Fruit fly (Drosophila melanogaster) whole organism, wandering third instar larva: ENCODE data around the gene Arf1.

ENCODE experiments used
- Abd-B ChIP-seq: fragments of >200 bp; optimal IDR thresholded peaks from 2 replicates; lab custom pipeline; 2017; ENCODE audit warnings: missing biosample characterization, missing genetic modification characterization
- CG32264 ChIP-seq: fragments of 200-800 bp; sonication (Bioruptor generic); optimal IDR thresholded peaks from 2 replicates; lab custom pipeline; 2016; ENCODE audit warnings: missing biosample characterization, missing genetic modification characterization
- CG9705 ChIP-seq: fragments of 200-800 bp; sonication (Bioruptor generic); optimal IDR thresholded peaks from 2 replicates; lab custom pipeline; 2018; ENCODE audit warnings: missing biosample characterization, mild to moderate bottlenecking, missing genetic modification characterization
- Dfd ChIP-seq: fragments of >200 bp; optimal IDR thresholded peaks from 2 replicates; lab custom pipeline; 2017; ENCODE audit warnings: missing biosample characterization, missing genetic modification characterization
- GATAd ChIP-seq: sonication (Bioruptor generic); optimal IDR thresholded peaks from 2 replicates; lab custom pipeline; 2016; ENCODE audit warnings: missing biosample characterization, missing genetic modification characterization
- Hnf4 ChIP-seq: fragments of 200-800 bp; sonication (Bioruptor generic); optimal IDR thresholded peaks from 2 replicates; lab custom pipeline; 2016; ENCODE audit warnings: missing biosample characterization, mild to moderate bottlenecking, missing genetic modification characterization
- Hr78 ChIP-seq: fragments of >200 bp; optimal IDR thresholded peaks from 2 replicates; lab custom pipeline; 2017; ENCODE audit warnings: missing biosample characterization, missing genetic modification characterization
- Hr83 ChIP-seq: fragments of 200-300 bp; sonication (Bioruptor generic); optimal IDR thresholded peaks from 2 replicates; lab custom pipeline; 2016; ENCODE audit warnings: missing biosample characterization, mild to moderate bottlenecking, missing genetic modification characterization, moderate library complexity; ENCODE audit not compliant: poor library complexity, severe bottlenecking
- Jra ChIP-seq: sonication (Bioruptor generic); optimal IDR thresholded peaks from 2 replicates; lab custom pipeline; 2016; ENCODE audit warnings: missing biosample characterization, missing genetic modification characterization
- Mio ChIP-seq: sonication (Bioruptor generic); optimal IDR thresholded peaks from 2 replicates; lab custom pipeline; 2016; ENCODE audit warnings: missing biosample characterization, missing genetic modification characterization
- Myc ChIP-seq: fragments of >200 bp; optimal IDR thresholded peaks from 2 replicates; lab custom pipeline; 2017
- N ChIP-seq: fragments of >200 bp; optimal IDR thresholded peaks from 2 replicates; lab custom pipeline; 2018; ENCODE audit warnings: missing biosample characterization, missing external identifiers, missing genetic modification characterization
- Rel ChIP-seq, 2 experiments: fragments of 200-800 bp; sonication (Bioruptor generic) in 1 of 2; optimal IDR thresholded peaks; 2 replicates in 1 of 2; 3 replicates in 1 of 2; lab custom pipeline; 2016 to 2019; ENCODE audit warnings: mild to moderate bottlenecking in 2 of 2, missing biosample characterization in 2 of 2, missing genetic modification characterization in 2 of 2, moderate library complexity in 1 of 2
- Sp1 ChIP-seq: fragments of 200-800 bp; sonication (Bioruptor generic); optimal IDR thresholded peaks from 3 replicates; lab custom pipeline; 2019; ENCODE audit warnings: missing biosample characterization, mild to moderate bottlenecking, missing genetic modification characterization, moderate library complexity
- Vsx2 ChIP-seq: fragments of 200-300, 225-300 bp; sonication (Bioruptor generic); optimal IDR thresholded peaks from 2 replicates; lab custom pipeline; 2018; ENCODE audit warnings: missing biosample characterization, missing genetic modification characterization; ENCODE audit not compliant: partially characterized antibody
- br ChIP-seq: fragments of 200-800 bp; sonication (Bioruptor generic); optimal IDR thresholded peaks from 2 replicates; lab custom pipeline; 2016; ENCODE audit warnings: missing biosample characterization, missing genetic modification characterization
- dl ChIP-seq, 2 experiments: fragments of 175-275, 200-275 bp in 1 of 2; fragments of 200-275 bp in 1 of 2; sonication (Bioruptor generic); optimal IDR thresholded peaks; lab custom pipeline; 2018; ENCODE audit warnings: mild to moderate bottlenecking in 2 of 2, missing biosample characterization in 2 of 2, missing genetic modification characterization in 2 of 2, moderate library complexity in 2 of 2; ENCODE audit not compliant: partially characterized antibody in 2 of 2, insufficient read depth in 1 of 2
- dmrt93B ChIP-seq: fragments of 200-800 bp; sonication (Bioruptor generic); optimal IDR thresholded peaks from 2 replicates; lab custom pipeline; 2018; ENCODE audit warnings: missing biosample characterization, mild to moderate bottlenecking, missing genetic modification characterization
- foxo ChIP-seq, 2 experiments: fragments of 200-800 bp; sonication (Bioruptor generic); optimal IDR thresholded peaks; 2 replicates in 1 of 2; 3 replicates in 1 of 2; lab custom pipeline; 2016 to 2017; ENCODE audit warnings: missing biosample characterization in 2 of 2, missing genetic modification characterization in 2 of 2
- fru ChIP-seq: fragments of 200-800 bp; sonication (Bioruptor generic); optimal IDR thresholded peaks from 3 replicates; lab custom pipeline; 2016; ENCODE audit warnings: missing biosample characterization, mild to moderate bottlenecking, missing genetic modification characterization
- h ChIP-seq: fragments of 200-800 bp; sonication (Bioruptor generic); optimal IDR thresholded peaks from 3 replicates; lab custom pipeline; 2016; ENCODE audit warnings: missing biosample characterization, mild to moderate bottlenecking, missing genetic modification characterization
- jim ChIP-seq: fragments of 175-275, 200-325 bp; sonication (Bioruptor generic); optimal IDR thresholded peaks from 2 replicates; lab custom pipeline; 2016; ENCODE audit warnings: missing biosample characterization, mild to moderate bottlenecking, missing genetic modification characterization
- lola ChIP-seq: fragments of >200 bp; optimal IDR thresholded peaks from 2 replicates; lab custom pipeline; 2017; ENCODE audit warnings: missing biosample characterization, missing genetic modification characterization
- psq ChIP-seq: fragments of 200-800 bp; sonication (Bioruptor generic); optimal IDR thresholded peaks from 3 replicates; lab custom pipeline; 2017; ENCODE audit warnings: missing biosample characterization, mild to moderate bottlenecking, missing genetic modification characterization, moderate library complexity
- rgr ChIP-seq: fragments of 200-800 bp; sonication (Bioruptor generic); optimal IDR thresholded peaks from 3 replicates; lab custom pipeline; 2016; ENCODE audit warnings: missing biosample characterization, mild to moderate bottlenecking, missing genetic modification characterization
- sv ChIP-seq: fragments of 200-800 bp; sonication (Bioruptor generic); optimal IDR thresholded peaks from 3 replicates; lab custom pipeline; 2016; ENCODE audit warnings: missing biosample characterization, missing genetic modification characterization
- tai ChIP-seq: sonication (Bioruptor generic); optimal IDR thresholded peaks from 2 replicates; lab custom pipeline; 2016; ENCODE audit warnings: missing biosample characterization, missing genetic modification characterization
- usp ChIP-seq: fragments of >200 bp; optimal IDR thresholded peaks from 2 replicates; lab custom pipeline; 2017; ENCODE audit warnings: missing biosample characterization, missing genetic modification characterization
- woc ChIP-seq: sonication (Bioruptor generic); optimal IDR thresholded peaks from 2 replicates; lab custom pipeline; 2016; ENCODE audit warnings: missing biosample characterization, mild to moderate bottlenecking, missing genetic modification characterization

The Arf1 gene

DNA sequence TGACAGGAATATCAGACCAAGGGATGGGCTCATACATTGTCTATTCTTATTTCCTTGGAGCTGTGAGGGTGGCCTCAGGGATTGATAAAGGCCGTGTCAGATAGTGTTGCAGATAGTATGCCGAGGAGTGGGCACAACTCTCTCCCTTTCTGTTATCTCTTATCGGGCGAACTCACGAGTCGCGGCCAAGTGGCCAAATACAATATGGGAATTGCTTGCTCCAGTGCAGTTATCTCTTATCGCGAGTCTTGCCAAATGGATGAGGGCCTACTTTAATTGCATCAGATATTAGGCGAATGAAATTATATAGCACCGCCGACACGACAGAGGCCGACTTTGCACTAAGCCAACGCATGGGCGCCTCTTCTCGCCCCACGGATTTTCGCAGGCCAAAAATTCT lies 14.9 kb upstream of the Arf1 start:
- TF ChIP-seq h (GFP tag; lab: Kevin White, UChicago) (peak; percentile 62), Jra (GFP tag; lab: Kevin White, UChicago) (no peak), dmrt93B (GFP tag; lab: Kevin White, UChicago) (no peak)

DNA sequence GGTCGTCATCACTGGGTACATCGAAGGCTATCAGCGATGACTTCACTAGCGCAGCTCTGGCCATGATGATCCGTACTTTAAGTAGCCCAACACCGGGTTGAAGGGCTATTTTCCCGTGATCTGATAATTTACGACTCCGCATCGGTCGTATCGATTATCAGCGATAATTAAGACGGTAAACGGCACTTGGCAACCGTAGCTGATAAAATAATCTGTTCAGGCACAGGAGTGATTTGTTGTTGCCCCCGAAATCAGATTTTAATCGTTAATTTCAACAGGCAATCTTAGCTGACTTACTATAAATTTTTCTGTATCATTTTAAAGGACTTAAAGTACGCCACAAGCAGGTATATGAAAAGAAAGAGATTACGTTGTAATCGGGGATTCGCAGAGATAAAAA lies 13.8 kb upstream of the Arf1 start:
- no peak for TF ChIP-seq Dfd (GFP tag; lab: Kevin White, UChicago)
- no peak for TF ChIP-seq Abd-B
- TF ChIP-seq h (GFP tag; lab: Kevin White, UChicago) = no peak
- TF ChIP-seq foxo (GFP tag; optimal IDR thresholded peaks at IDR 0.05; lab: Kevin White, UChicago) = no peak
- TF ChIP-seq lola (GFP tag; lab: Kevin White, UChicago) = no peak
- TF ChIP-seq sv (GFP tag; lab: Kevin White, UChicago) = no peak
- TF ChIP-seq Mio (GFP tag; lab: Kevin White, UChicago) = no peak
- TF ChIP-seq br (GFP tag; lab: Kevin White, UChicago) = no peak
- TF ChIP-seq tai = no peak
- TF ChIP-seq Sp1 (GFP tag; lab: Kevin White, UChicago) = no peak
- TF ChIP-seq fru (GFP tag; lab: Kevin White, UChicago) = no peak
- TF ChIP-seq woc = no peak
- no peak for TF ChIP-seq Hr78

DNA sequence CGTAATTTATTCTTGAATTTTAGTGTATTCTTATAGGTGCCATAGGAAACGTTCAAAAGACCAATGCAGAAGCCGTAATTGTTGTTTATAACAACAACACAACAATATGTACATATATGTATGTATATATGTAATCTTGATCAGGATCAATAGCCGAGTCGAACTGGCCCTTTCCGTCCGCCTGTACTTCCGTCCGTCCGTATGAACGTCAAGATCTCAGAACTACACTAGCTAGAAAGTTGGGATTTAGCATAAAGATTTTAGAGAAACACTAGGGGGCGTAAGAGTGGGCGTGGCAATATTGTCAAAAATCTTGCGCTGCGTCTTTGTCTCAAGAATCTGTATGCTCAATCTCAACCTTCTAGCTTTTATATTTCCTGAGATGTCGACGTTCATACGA lies 12.4 kb upstream of the Arf1 start:
- TF ChIP-seq N (GFP tag; lab: Kevin White, UChicago) (no peak), Dfd (GFP tag; lab: Kevin White, UChicago) (peak; percentile 39)

DNA sequence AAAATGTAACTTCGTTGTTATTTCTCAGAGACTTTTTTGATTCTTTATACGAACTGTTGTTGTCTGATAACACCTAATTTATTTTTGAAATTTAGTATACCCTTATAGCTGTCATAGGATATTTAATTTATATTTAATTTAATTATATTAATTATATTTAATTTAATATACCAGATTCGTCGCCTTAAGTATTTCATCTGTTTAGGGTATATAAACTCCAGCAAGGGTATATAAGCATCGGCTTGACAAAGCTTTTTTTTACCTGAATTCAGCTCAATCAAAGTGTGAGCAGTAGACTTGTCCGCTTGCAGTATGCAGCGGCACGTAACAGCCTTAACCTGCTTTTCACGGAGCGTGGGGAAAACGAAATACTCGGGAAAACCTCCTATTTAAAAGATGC lies 11.6 kb upstream of the Arf1 start:
- TF ChIP-seq GATAd (no peak), Hr83 (GFP tag; lab: Kevin White, UChicago) (no peak), Rel (GFP tag; optimal IDR thresholded peaks at IDR 0.05; lab: Kevin White, UChicago) (no peak), Rel (tag; optimal IDR thresholded peaks at IDR 0.05; lab: Kevin White, UChicago) (no peak), psq (GFP tag; lab: Kevin White, UChicago) (no peak), N (GFP tag; lab: Kevin White, UChicago) (no peak), CG9705 (GFP tag; lab: Kevin White, UChicago) (no peak), h (GFP tag; lab: Kevin White, UChicago) (no peak), Hnf4 (GFP tag; lab: Kevin White, UChicago) (no peak), rgr (no peak), jim (no peak), dl (GFP tag; optimal IDR thresholded peaks at IDR 0.05; lab: Kevin White, UChicago; ENCODE audit: insufficient read depth in 1 of 2, partially characterized antibody in 2 of 2) (no peak), br (GFP tag; lab: Kevin White, UChicago) (no peak), usp (GFP tag; lab: Kevin White, UChicago) (no peak)

DNA sequence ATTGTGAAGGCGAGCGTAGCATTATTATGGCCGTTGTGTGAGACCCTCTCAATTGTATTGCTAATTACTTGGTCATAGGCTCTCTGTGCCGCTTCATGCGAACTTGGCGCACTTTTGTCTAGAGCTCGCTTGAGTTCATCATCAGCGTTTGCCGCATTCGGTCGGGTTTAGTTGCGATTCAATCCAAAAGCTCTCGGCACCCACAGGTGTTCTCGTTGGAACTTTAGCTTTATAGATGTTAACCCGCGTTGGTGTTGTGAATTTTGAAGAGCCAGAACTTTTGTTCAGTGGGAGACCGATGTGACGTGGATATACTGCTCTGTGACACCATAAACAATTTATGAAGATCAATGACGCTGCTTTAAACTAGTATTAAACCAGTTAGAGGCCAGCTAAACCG lies 8.9 kb upstream of the Arf1 start, which contains the start of gene slif:
TSS of gene slif (plus strand) at position 132 of the 400 bp plus-strand sequence.
- TF ChIP-seq Vsx2 (no peak), GATAd (no peak)
- TF ChIP-seq, all 38 proteins: peak for 0

DNA sequence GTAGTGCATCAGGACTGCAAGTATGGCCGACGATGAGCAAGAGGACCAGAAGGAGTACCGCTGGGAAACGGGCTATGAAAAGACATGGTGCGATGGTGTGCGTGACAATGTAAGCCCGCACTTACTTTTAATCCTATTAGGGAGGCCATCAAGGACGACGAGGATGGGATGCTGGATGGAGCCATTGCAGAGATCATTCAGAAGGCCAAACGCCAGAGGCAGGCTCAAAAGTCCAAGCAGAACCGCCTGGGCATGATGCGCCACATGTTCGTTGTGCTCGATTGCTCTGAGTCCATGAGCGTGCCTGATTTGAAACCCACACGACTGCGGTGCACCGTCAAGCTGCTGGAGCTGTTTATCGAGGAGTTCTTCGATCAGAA lies 7.3 kb upstream of the Arf1 start:
- TF ChIP-seq CG32264 (no peak), Myc (lab: Kevin White, UChicago) (no peak), Vsx2 (no peak), dl (GFP tag; optimal IDR thresholded peaks at IDR 0.05; lab: Kevin White, UChicago; ENCODE audit: insufficient read depth in 1 of 2, partially characterized antibody in 2 of 2) (no peak), Rel (GFP tag; optimal IDR thresholded peaks at IDR 0.05; lab: Kevin White, UChicago) (no peak), Rel (tag; optimal IDR thresholded peaks at IDR 0.05; lab: Kevin White, UChicago) (no peak), tai (no peak), foxo (GFP tag; optimal IDR thresholded peaks at IDR 0.05; lab: Kevin White, UChicago) (no peak), GATAd (no peak), Hr83 (GFP tag; lab: Kevin White, UChicago) (no peak)
- TF ChIP-seq, all 38 proteins: peak for 0
